Worm (Caenorhabditis elegans) whole organism, mixed stage, embryonic: ENCODE results near the gene C45G9.8.

Experiments
- M03D4.4 ChIP-seq: sonication (generic microtip); optimal IDR thresholded peaks from 2 replicates; lab custom pipeline; 2017; ENCODE audit warnings: mild to moderate bottlenecking, missing genetic modification characterization, missing compliant biosample characterization
- blmp-1 ChIP-seq: fragments of 150-350 bp; optimal IDR thresholded peaks from 2 replicates; lab custom pipeline; 2014; ENCODE audit warnings: missing biosample characterization, missing genetic modification characterization
- cnd-1 ChIP-seq: fragments of 200-800 bp; sonication (Bioruptor generic); optimal IDR thresholded peaks from 2 replicates; lab custom pipeline; 2018; ENCODE audit warnings: mild to moderate bottlenecking, missing genetic modification characterization, missing compliant biosample characterization
- elt-1 ChIP-seq: sonication (generic microtip); optimal IDR thresholded peaks from 2 replicates; lab custom pipeline; 2017; ENCODE audit warnings: missing genetic modification characterization, mild to moderate bottlenecking, missing compliant biosample characterization, antibody characterized with exemption, moderate library complexity, borderline replicate concordance; ENCODE audit not compliant: insufficient read depth
- elt-3 ChIP-seq: fragments of 150-350 bp; optimal IDR thresholded peaks from 2 replicates; lab custom pipeline; 2014; ENCODE audit warnings: missing biosample characterization, missing genetic modification characterization
- ham-2 ChIP-seq: fragments of 200-800 bp; sonication (Bioruptor generic); optimal IDR thresholded peaks from 2 replicates; lab custom pipeline; 2018; ENCODE audit warnings: mild to moderate bottlenecking, missing genetic modification characterization, missing compliant biosample characterization
- lsy-2 ChIP-seq: fragments of 150-350 bp; optimal IDR thresholded peaks from 2 replicates; lab custom pipeline; 2014; ENCODE audit warnings: missing biosample characterization, missing genetic modification characterization
- mab-5 ChIP-seq: fragments of 150-350 bp; optimal IDR thresholded peaks from 2 replicates; lab custom pipeline; 2014; ENCODE audit warnings: missing biosample characterization, missing genetic modification characterization
- nhr-237 ChIP-seq: fragments of 150-350 bp; optimal IDR thresholded peaks from 2 replicates; lab custom pipeline; 2014; ENCODE audit warnings: missing biosample characterization, missing genetic modification characterization
- pha-4 ChIP-seq: fragments of 150-350 bp; optimal IDR thresholded peaks from 2 replicates; lab custom pipeline; 2018; ENCODE audit warnings: missing biosample characterization, missing genetic modification reagents, missing genetic modification characterization
- unc-39 ChIP-seq: fragments of 150-350 bp; optimal IDR thresholded peaks from 2 replicates; lab custom pipeline; 2014; ENCODE audit warnings: missing biosample characterization, missing genetic modification characterization
- unc-62 ChIP-seq: fragments of 150-350 bp; optimal IDR thresholded peaks from 2 replicates; lab custom pipeline; 2014; ENCODE audit warnings: missing biosample characterization, missing genetic modification reagents, missing genetic modification characterization
- ztf-11 ChIP-seq: fragments of 150-350 bp; optimal IDR thresholded peaks from 2 replicates; lab custom pipeline; 2014; ENCODE audit warnings: missing biosample characterization, missing genetic modification characterization

- TF ChIP-seq ztf-11 (tag; lab: Kevin White, UChicago) (peak; percentile 48), cnd-1 (tag; lab: Kevin White, UChicago) (peak; percentile 82), lsy-2 (tag; lab: Kevin White, UChicago) (no peak), ham-2 (GFP tag; lab: Kevin White, UChicago) (peak; percentile 56), unc-39 (tag; lab: Kevin White, UChicago) (no peak), blmp-1 (tag; lab: Kevin White, UChicago) (no peak), mab-5 (tag; lab: Kevin White, UChicago) (no peak), unc-62 (GFP tag; lab: Kevin White, UChicago) (peak; percentile 4), elt-3 (tag; lab: Kevin White, UChicago) (no peak), M03D4.4 (tag; lab: Kevin White, UChicago) (peak; percentile 79), elt-1 (tag; lab: Kevin White, UChicago) (peak; percentile 23), pha-4 (tag; lab: Kevin White, UChicago) (peak; percentile 29), nhr-237 (tag; lab: Kevin White, UChicago) (peak; percentile 1)
Observed at ce11 chrIII:5080700-5081572, 27.5 kb upstream of the C45G9.8 start.
